Fruit fly (Drosophila melanogaster) whole organism, embryonic: ENCODE measurements around the gene lectin-28C.
A peak's percentile ranks its signal among the peaks of the same experiment; 100 is the strongest.

Experiments
- Blimp-1 ChIP-seq: fragments of 200-800 bp; sonication (Bioruptor generic); optimal IDR thresholded peaks from 3 replicates; lab custom pipeline; 2018; ENCODE audit warnings: missing biosample characterization, missing genetic modification characterization, mild to moderate bottlenecking, moderate library complexity, missing genetic modification reagents
- CG10959 ChIP-seq: fragments of 200-800 bp; sonication (Bioruptor generic); IDR thresholded peaks from 2 replicates; pipeline ENCODE4 v1.3.6; 2022; ENCODE audit warnings: missing biosample characterization, missing genetic modification characterization
- CG11504 ChIP-seq: fragments of 200-800 bp; sonication (Bioruptor generic); optimal IDR thresholded peaks from 3 replicates; lab custom pipeline; 2019; ENCODE audit warnings: missing biosample characterization, mild to moderate bottlenecking, missing genetic modification characterization, moderate library complexity
- CG11560 ChIP-seq: fragments of 200-800 bp; sonication (Bioruptor generic); IDR thresholded peaks from 3 replicates; pipeline ENCODE4 v1.3.6; 2022; ENCODE audit warnings: missing biosample characterization, missing genetic modification characterization
- CG12769 ChIP-seq: fragments of 200-800 bp; sonication (Bioruptor generic); optimal IDR thresholded peaks from 2 replicates; lab custom pipeline; 2019; ENCODE audit warnings: missing biosample characterization, mild to moderate bottlenecking, missing genetic modification characterization, moderate library complexity
- CG13624 ChIP-seq: fragments of 200-800 bp; sonication (Bioruptor generic); optimal IDR thresholded peaks from 2 replicates; lab custom pipeline; 2016; ENCODE audit warnings: missing biosample characterization, missing genetic modification characterization
- CG1602 ChIP-seq: fragments of 200-800 bp; sonication (Bioruptor generic); optimal IDR thresholded peaks from 3 replicates; lab custom pipeline; 2016; ENCODE audit warnings: missing biosample characterization, missing genetic modification characterization
- CG17568 ChIP-seq: fragments of 200-800 bp; sonication (Bioruptor generic); optimal IDR thresholded peaks from 2 replicates; lab custom pipeline; 2018; ENCODE audit warnings: missing biosample characterization, mild to moderate bottlenecking, missing genetic modification characterization, moderate library complexity
- CG17612 ChIP-seq: fragments of 200-800 bp; sonication (Bioruptor generic); IDR thresholded peaks from 2 replicates; pipeline ENCODE4 v1.3.6; 2022; ENCODE audit warnings: missing biosample characterization, missing genetic modification characterization
- CG2116 ChIP-seq: fragments of 200-800 bp; sonication (Bioruptor generic); optimal IDR thresholded peaks from 3 replicates; lab custom pipeline; 2018; ENCODE audit warnings: missing biosample characterization, mild to moderate bottlenecking, missing genetic modification characterization
- CG2678 ChIP-seq: fragments of 200-800 bp; sonication (Bioruptor generic); optimal IDR thresholded peaks from 3 replicates; lab custom pipeline; 2019; ENCODE audit warnings: missing biosample characterization, mild to moderate bottlenecking, missing genetic modification characterization, moderate library complexity
- CG30431 ChIP-seq: fragments of 200-800 bp; sonication (Bioruptor generic); optimal IDR thresholded peaks from 2 replicates; lab custom pipeline; 2017; ENCODE audit warnings: missing biosample characterization, missing genetic modification characterization
- CG5180 ChIP-seq: fragments of 200-800 bp; sonication (Bioruptor generic); optimal IDR thresholded peaks from 3 replicates; lab custom pipeline; 2017; ENCODE audit warnings: missing biosample characterization, missing genetic modification characterization, mild to moderate bottlenecking, moderate library complexity, missing genetic modification reagents
- CG7357 ChIP-seq: fragments of 200-800 bp; sonication (Bioruptor generic); IDR thresholded peaks from 3 replicates; pipeline ENCODE4 v1.3.6; 2022; ENCODE audit warnings: missing biosample characterization, missing genetic modification characterization
- CG7372 ChIP-seq: fragments of 200-800 bp; sonication (Bioruptor generic); IDR thresholded peaks from 2 replicates; pipeline ENCODE4 v1.3.6; 2022; ENCODE audit warnings: missing biosample characterization, missing genetic modification characterization
- CG8765 ChIP-seq: fragments of 200-800 bp; sonication (Bioruptor generic); IDR thresholded peaks from 2 replicates; pipeline ENCODE4 v1.3.6; 2022; ENCODE audit warnings: missing biosample characterization, missing genetic modification characterization
- E2f2 ChIP-seq: fragments of 200-800 bp; sonication (Bioruptor generic); IDR thresholded peaks from 2 replicates; pipeline ENCODE4 v1.3.6; 2022; ENCODE audit warnings: missing biosample characterization, missing genetic modification characterization
- HHEX ChIP-seq: fragments of 200-800 bp; sonication (Bioruptor generic); optimal IDR thresholded peaks from 3 replicates; lab custom pipeline; 2017; ENCODE audit warnings: missing biosample characterization, mild to moderate bottlenecking, missing genetic modification characterization, missing genetic modification reagents
- HLH4C ChIP-seq: fragments of 200-800 bp; sonication (Bioruptor generic); IDR thresholded peaks from 3 replicates; pipeline ENCODE4 v1.3.6; 2022; ENCODE audit warnings: missing biosample characterization, missing genetic modification characterization; ENCODE audit not compliant: partially characterized antibody
- Med ChIP-seq: fragments of 200-800 bp; sonication (Bioruptor generic); peaks from one replicate; lab custom pipeline; 2016; ENCODE audit warnings: missing biosample characterization, missing genetic modification characterization, mild to moderate bottlenecking, inconsistent platforms, moderate library complexity
- Meics ChIP-seq: fragments of 200-800 bp; sonication (Bioruptor generic); optimal IDR thresholded peaks from 2 replicates; lab custom pipeline; 2017; ENCODE audit warnings: missing biosample characterization, mild to moderate bottlenecking, missing genetic modification characterization
- Mes4 ChIP-seq: fragments of 200-800 bp; sonication (Bioruptor generic); optimal IDR thresholded peaks from 2 replicates; lab custom pipeline; 2016; ENCODE audit warnings: missing biosample characterization, missing genetic modification characterization
- NFAT ChIP-seq: fragments of 200-800 bp; sonication (Bioruptor generic); IDR thresholded peaks from 2 replicates; pipeline ENCODE4 v1.3.6; 2022; ENCODE audit warnings: missing biosample characterization, missing genetic modification characterization
- Ssrp ChIP-seq: fragments of 200-800 bp; sonication (Bioruptor generic); optimal IDR thresholded peaks from 2 replicates; lab custom pipeline; 2018; ENCODE audit warnings: missing biosample characterization, mild to moderate bottlenecking, missing genetic modification characterization, moderate library complexity
- Stat92E ChIP-seq, 3 experiments: fragments of >200 bp in 2 of 3; fragments of 200-800 bp in 1 of 3; sonication (Bioruptor generic) in 1 of 3; optimal IDR thresholded peaks; 2 replicates each; lab custom pipeline; 2017 to 2019; ENCODE audit warnings: missing biosample characterization in 3 of 3, missing genetic modification characterization in 3 of 3, mild to moderate bottlenecking in 1 of 3, moderate library complexity in 1 of 3
- Vsx1 ChIP-seq: fragments of 200-800 bp; sonication (Bioruptor generic); optimal IDR thresholded peaks from 2 replicates; lab custom pipeline; 2017; ENCODE audit warnings: missing biosample characterization, mild to moderate bottlenecking, missing genetic modification characterization, missing genetic modification reagents
- YL-1 ChIP-seq: fragments of 200-800 bp; sonication (Bioruptor generic); optimal IDR thresholded peaks from 3 replicates; lab custom pipeline; 2017; ENCODE audit warnings: missing biosample characterization, mild to moderate bottlenecking, missing genetic modification characterization
- az2 ChIP-seq: fragments of 200-800 bp; sonication (Bioruptor generic); optimal IDR thresholded peaks from 3 replicates; lab custom pipeline; 2016; ENCODE audit warnings: missing biosample characterization, missing genetic modification characterization
- cad ChIP-seq: fragments of >200 bp; optimal IDR thresholded peaks from 2 replicates; lab custom pipeline; 2017; ENCODE audit warnings: missing biosample characterization, missing genetic modification characterization
- crc ChIP-seq: fragments of 200-800 bp; sonication (Bioruptor generic); optimal IDR thresholded peaks from 2 replicates; lab custom pipeline; 2016; ENCODE audit warnings: missing biosample characterization, missing genetic modification characterization
- croc ChIP-seq: fragments of 200-800 bp; sonication (Bioruptor generic); conservative IDR thresholded peaks from 3 replicates; pipeline ENCODE4 v1.3.6; 2022; ENCODE audit warnings: missing biosample characterization, missing genetic modification characterization
- crp ChIP-seq, 2 experiments: fragments of 200-800 bp; sonication (Bioruptor generic); optimal IDR thresholded peaks; 2 replicates in 1 of 2; 3 replicates in 1 of 2; lab custom pipeline; 2017; ENCODE audit warnings: missing biosample characterization in 2 of 2, missing genetic modification characterization in 2 of 2, mild to moderate bottlenecking in 1 of 2, moderate library complexity in 1 of 2
- da ChIP-seq: fragments of 200-800 bp; sonication (Bioruptor generic); optimal IDR thresholded peaks from 2 replicates; lab custom pipeline; 2016; ENCODE audit warnings: missing biosample characterization, missing genetic modification characterization
- dan ChIP-seq: fragments of 200-800 bp; sonication (Bioruptor generic); IDR thresholded peaks from 2 replicates; pipeline ENCODE4 v1.3.6; 2022; ENCODE audit warnings: missing biosample characterization, missing genetic modification characterization
- dati ChIP-seq: fragments of 200-800 bp; sonication (Bioruptor generic); IDR thresholded peaks from 2 replicates; pipeline ENCODE4 v1.3.6; 2022; ENCODE audit warnings: missing biosample characterization, missing genetic modification characterization
- dmrt11E ChIP-seq: fragments of 200-800 bp; sonication (Bioruptor generic); optimal IDR thresholded peaks from 3 replicates; lab custom pipeline; 2018; ENCODE audit warnings: missing biosample characterization, mild to moderate bottlenecking, missing genetic modification characterization, moderate library complexity
- dysf ChIP-seq: fragments of 200-800 bp; sonication (Bioruptor generic); IDR thresholded peaks from 3 replicates; pipeline ENCODE4 v1.3.6; 2022; ENCODE audit warnings: missing biosample characterization, missing genetic modification characterization
- eve ChIP-seq, 2 experiments: fragments of >200 bp; optimal IDR thresholded peaks; 2 replicates each; lab custom pipeline; 2017; ENCODE audit warnings: missing biosample characterization in 2 of 2, missing genetic modification characterization in 2 of 2
- gfzf ChIP-seq: fragments of 200-800 bp; sonication (Bioruptor generic); optimal IDR thresholded peaks from 2 replicates; lab custom pipeline; 2016; ENCODE audit warnings: missing biosample characterization, mild to moderate bottlenecking, missing genetic modification characterization, moderate library complexity
- kni ChIP-seq: fragments of 200-800 bp; sonication (Bioruptor generic); optimal IDR thresholded peaks from 3 replicates; lab custom pipeline; 2017; ENCODE audit warnings: mild to moderate bottlenecking, missing biosample characterization, missing genetic modification reagents, missing genetic modification characterization
- lilli ChIP-seq: fragments of 200-800 bp; sonication (Bioruptor generic); optimal IDR thresholded peaks from 3 replicates; lab custom pipeline; 2016; ENCODE audit warnings: missing biosample characterization, missing genetic modification characterization
- mam ChIP-seq: fragments of 200-800 bp; sonication (Bioruptor generic); optimal IDR thresholded peaks from 3 replicates; lab custom pipeline; 2016; ENCODE audit warnings: missing biosample characterization, missing genetic modification characterization
- phol ChIP-seq: fragments of 200-800 bp; sonication (Bioruptor generic); optimal IDR thresholded peaks from 3 replicates; lab custom pipeline; 2018; ENCODE audit warnings: missing biosample characterization, mild to moderate bottlenecking, missing genetic modification characterization, moderate library complexity
- sisA ChIP-seq: fragments of 200-800 bp; sonication (Bioruptor generic); IDR thresholded peaks from 2 replicates; pipeline ENCODE4 v1.3.6; 2022; ENCODE audit warnings: missing biosample characterization, missing genetic modification characterization
- slbo ChIP-seq: fragments of 200-800 bp; sonication (Bioruptor generic); IDR thresholded peaks from 2 replicates; pipeline ENCODE4 v1.3.6; 2022; ENCODE audit warnings: missing biosample characterization, missing genetic modification characterization
- tio ChIP-seq: fragments of 200-800 bp; sonication (Bioruptor generic); optimal IDR thresholded peaks from 2 replicates; lab custom pipeline; 2017; ENCODE audit warnings: missing biosample characterization, missing genetic modification characterization, inconsistent platforms
- unc-4 ChIP-seq: fragments of 200-800 bp; sonication (Bioruptor generic); IDR thresholded peaks from 2 replicates; pipeline ENCODE4 v1.3.6; 2022; ENCODE audit warnings: missing biosample characterization, missing genetic modification characterization; ENCODE audit not compliant: partially characterized antibody
- vfl ChIP-seq: fragments of 200-800 bp; sonication (Bioruptor generic); optimal IDR thresholded peaks from 2 replicates; lab custom pipeline; 2016; ENCODE audit warnings: missing biosample characterization, missing genetic modification characterization
- wor ChIP-seq: fragments of 200-800 bp; sonication (Bioruptor generic); IDR thresholded peaks from 2 replicates; pipeline ENCODE4 v1.3.6; 2022; ENCODE audit warnings: missing biosample characterization, missing genetic modification characterization
- yki ChIP-seq: fragments of >200 bp; optimal IDR thresholded peaks from 3 replicates; lab custom pipeline; 2018

Gene lectin-28C

dm6 chr2L:7871821-7872524, 15.1 kb downstream of the lectin-28C start (continued):
- TF ChIP-seq CG5180 (GFP tag; lab: Kevin White, UChicago) (peak; percentile 10), CG30431 (GFP tag; lab: Kevin White, UChicago) (no peak), wor (GFP tag; lab: Robert Waterston, UW) (no peak), CG17612 (GFP tag; lab: Robert Waterston, UW) (no peak), dysf (GFP tag; lab: Robert Waterston, UW) (peak; percentile 72; the same call in 2 of the 3 replicates), kni (GFP tag; lab: Kevin White, UChicago) (peak; percentile 73), Ssrp (peak; percentile 26), Mes4 (GFP tag; lab: Kevin White, UChicago) (no peak), CG11560 (tag; lab: Robert Waterston, UW) (no peak), E2f2 (GFP tag; lab: Robert Waterston, UW) (peak; percentile 11; the same call in 1 of the 2 replicates), HHEX (GFP tag; lab: Kevin White, UChicago) (peak; percentile 31), crp (GFP tag; optimal IDR thresholded peaks at IDR 0.05; lab: Kevin White, UChicago) (no peak), CG2678 (peak; percentile 80), Vsx1 (GFP tag; lab: Kevin White, UChicago) (no peak), CG2116 (GFP tag; lab: Kevin White, UChicago) (no peak), gfzf (no peak), Meics (peak; percentile 74), dati (GFP tag; lab: Robert Waterston, UW) (no peak), lilli (GFP tag; lab: Kevin White, UChicago) (peak; percentile 58), Stat92E (GFP tag; optimal IDR thresholded peaks at IDR 0.05; lab: Kevin White, UChicago) (no peak), vfl (GFP tag; lab: Kevin White, UChicago) (no peak), CG13624 (peak; percentile 34), YL-1 (GFP tag; lab: Kevin White, UChicago) (no peak), az2 (no peak), CG7372 (GFP tag; lab: Robert Waterston, UW) (no peak), crc (GFP tag; lab: Kevin White, UChicago) (no peak), unc-4 (GFP tag; lab: Robert Waterston, UW) (no peak), CG7357 (0 out of 3 replicates have a peak, but pooled peaks have one; percentile 38), yki (no peak), CG1602 (GFP tag; lab: Kevin White, UChicago) (no peak), HLH4C (no peak), mam (GFP tag; lab: Kevin White, UChicago) (peak; percentile 41), phol (tag; lab: Kevin White, UChicago) (peak; percentile 49), Blimp-1 (GFP tag; lab: Kevin White, UChicago) (peak; percentile 18), tio (GFP tag; lab: Kevin White, UChicago) (peak; percentile 39), CG10959 (GFP tag; lab: Robert Waterston, UW) (no peak), dmrt11E (tag; lab: Kevin White, UChicago) (no peak), CG11504 (tag; lab: Kevin White, UChicago) (peak; percentile 65), CG12769 (tag; lab: Kevin White, UChicago) (peak; percentile 10), NFAT (GFP tag; lab: Robert Waterston, UW) (no peak), dan (GFP tag; lab: Robert Waterston, UW) (no peak), slbo (GFP tag; lab: Robert Waterston, UW) (peak; percentile 63), sisA (GFP tag; lab: Robert Waterston, UW) (peak; percentile 24; the same call in 1 of the 2 replicates), da (GFP tag; lab: Kevin White, UChicago) (no peak), eve (GFP tag; optimal IDR thresholded peaks at IDR 0.05; lab: Kevin White, UChicago) (peak in 1 of 2 experiments; percentile 51), cad (GFP tag; lab: Kevin White, UChicago) (no peak), Med (GFP tag; lab: Kevin White, UChicago) (peak; percentile 32), CG8765 (GFP tag; lab: Robert Waterston, UW) (no peak), CG17568 (peak; percentile 16), croc (GFP tag; lab: Robert Waterston, UW) (no peak)
